Worm (Caenorhabditis elegans) whole organism, L1 larva: ENCODE results near the gene skr-18.
A peak's percentile ranks its signal among the peaks of the same experiment; 100 is the strongest.

ENCODE experiments used
- ama-1 ChIP-seq: fragments of 150-350 bp; optimal IDR thresholded peaks from 2 replicates; lab custom pipeline; 2014
- egl-27 ChIP-seq, 2 experiments: fragments of 150-350 bp in 1 of 2; sonication (generic microtip); optimal IDR thresholded peaks; 3 replicates each; lab custom pipeline; 2017 to 2018; ENCODE audit warnings: missing biosample characterization in 2 of 2, missing genetic modification characterization in 2 of 2, missing genetic modification reagents in 2 of 2
- nhr-237 ChIP-seq: fragments of 150-350 bp; optimal IDR thresholded peaks from 2 replicates; lab custom pipeline; 2014; ENCODE audit warnings: missing biosample characterization, missing genetic modification characterization
- nhr-28 ChIP-seq: fragments of 150-350 bp; optimal IDR thresholded peaks from 2 replicates; lab custom pipeline; 2014; ENCODE audit warnings: missing biosample characterization, missing genetic modification characterization
- nhr-76 ChIP-seq: sonication (generic microtip); optimal IDR thresholded peaks from 2 replicates; lab custom pipeline; 2017; ENCODE audit warnings: missing biosample characterization, missing genetic modification characterization
- snpc-4 ChIP-seq: fragments of 150-350 bp; optimal IDR thresholded peaks from 2 replicates; lab custom pipeline; 2014; ENCODE audit warnings: missing biosample characterization, missing genetic modification characterization

- no peak for TF ChIP-seq egl-27 (tag; optimal IDR thresholded peaks at IDR 0.05; lab: Kevin White, UChicago)
- TF ChIP-seq ama-1 (lab: Kevin White, UChicago) = peak; percentile 27
- peak; percentile 81 for TF ChIP-seq snpc-4 (tag; lab: Kevin White, UChicago)
- no peak for TF ChIP-seq nhr-28
- no peak for TF ChIP-seq nhr-76
- TF ChIP-seq nhr-237 (tag; lab: Kevin White, UChicago) = no peak
Observed at ce11 chrIV:828427-828826, 33.2 kb upstream of the skr-18 start.
